Worm (Caenorhabditis elegans) whole organism, late embryonic: ENCODE measurements around the gene col-17.
"Not testable (repeated sequence)": the region's sequence is repeated elsewhere in the genome, so short reads cannot be mapped to it uniquely, and the experiment has no call there.

Experiments used
- C38D4.7 ChIP-seq: fragments of 200-800 bp; sonication (Bioruptor generic); optimal IDR thresholded peaks from 2 replicates; lab custom pipeline; 2018; ENCODE audit warnings: mild to moderate bottlenecking, missing genetic modification characterization, moderate library complexity, missing compliant biosample characterization
- F13H6.1 ChIP-seq: sonication (generic microtip); optimal IDR thresholded peaks from 2 replicates; lab custom pipeline; 2016; ENCODE audit warnings: missing genetic modification characterization, missing compliant biosample characterization
- K02D7.2 ChIP-seq: sonication (generic microtip); optimal IDR thresholded peaks from 2 replicates; lab custom pipeline; 2017; ENCODE audit warnings: mild to moderate bottlenecking, missing genetic modification characterization, missing compliant biosample characterization
- T23F11.4 ChIP-seq: fragments of 200-800 bp; sonication (Bioruptor generic); optimal IDR thresholded peaks from 2 replicates; lab custom pipeline; 2018; ENCODE audit warnings: mild to moderate bottlenecking, missing genetic modification characterization, missing compliant biosample characterization
- Y22D7AL.16 ChIP-seq: sonication (generic microtip); optimal IDR thresholded peaks from 2 replicates; lab custom pipeline; 2016; ENCODE audit warnings: missing genetic modification characterization, missing compliant biosample characterization
- ceh-19 ChIP-seq: fragments of 200-800 bp; sonication (Bioruptor generic); optimal IDR thresholded peaks from 2 replicates; lab custom pipeline; 2018; ENCODE audit warnings: mild to moderate bottlenecking, missing genetic modification characterization, missing compliant biosample characterization
- ceh-2 ChIP-seq: sonication (generic microtip); optimal IDR thresholded peaks from 2 replicates; lab custom pipeline; 2016; ENCODE audit warnings: missing genotype, missing genetic modification characterization, missing compliant biosample characterization
- ceh-31 ChIP-seq: sonication (generic microtip); optimal IDR thresholded peaks from 2 replicates; lab custom pipeline; 2016; ENCODE audit warnings: missing genetic modification characterization, missing compliant biosample characterization
- ceh-45 ChIP-seq: fragments of 200-800 bp; sonication (Bioruptor generic); IDR thresholded peaks from 2 replicates; pipeline ENCODE4 v1.3.6; 2022; ENCODE audit warnings: missing genetic modification reagents, missing genetic modification characterization, missing compliant biosample characterization
- ceh-48 ChIP-seq: sonication (generic microtip); optimal IDR thresholded peaks from 2 replicates; lab custom pipeline; 2016; ENCODE audit warnings: missing genetic modification characterization, inconsistent platforms, missing compliant biosample characterization
- ceh-6 ChIP-seq: fragments of 200-800 bp; sonication (Bioruptor generic); optimal IDR thresholded peaks from 2 replicates; lab custom pipeline; 2018; ENCODE audit warnings: mild to moderate bottlenecking, missing genetic modification characterization, missing compliant biosample characterization
- elt-4 ChIP-seq: sonication (generic microtip); optimal IDR thresholded peaks from 2 replicates; lab custom pipeline; 2016; ENCODE audit warnings: missing genetic modification characterization, missing compliant biosample characterization
- ets-4 ChIP-seq: sonication (generic microtip); optimal IDR thresholded peaks from 2 replicates; lab custom pipeline; 2016; ENCODE audit warnings: missing genetic modification characterization, missing compliant biosample characterization
- hlh-13 ChIP-seq: fragments of 200-800 bp; sonication (Bioruptor generic); optimal IDR thresholded peaks from 2 replicates; lab custom pipeline; 2018; ENCODE audit warnings: mild to moderate bottlenecking, missing genetic modification characterization, missing compliant biosample characterization
- hlh-15 ChIP-seq: sonication (generic microtip); optimal IDR thresholded peaks from 2 replicates; lab custom pipeline; 2016; ENCODE audit warnings: missing genetic modification characterization, missing compliant biosample characterization
- hlh-6 ChIP-seq: sonication (generic microtip); optimal IDR thresholded peaks from 2 replicates; lab custom pipeline; 2016; ENCODE audit warnings: missing genotype, missing genetic modification characterization, missing compliant biosample characterization
- lin-11 ChIP-seq: fragments of 200-800 bp; sonication (Bioruptor generic); optimal IDR thresholded peaks from 2 replicates; lab custom pipeline; 2018; ENCODE audit warnings: mild to moderate bottlenecking, missing genetic modification characterization, missing compliant biosample characterization
- madf-2 ChIP-seq: sonication (generic microtip); optimal IDR thresholded peaks from 2 replicates; lab custom pipeline; 2017; ENCODE audit warnings: missing genetic modification characterization, missing compliant biosample characterization
- mec-3 ChIP-seq: sonication (generic microtip); optimal IDR thresholded peaks from 2 replicates; lab custom pipeline; 2016; ENCODE audit warnings: borderline replicate concordance, missing genetic modification characterization, missing compliant biosample characterization
- nfya-1 ChIP-seq: sonication (generic microtip); optimal IDR thresholded peaks from 2 replicates; lab custom pipeline; 2017; ENCODE audit warnings: missing genetic modification characterization, mild to moderate bottlenecking, missing compliant biosample characterization, antibody characterized with exemption, moderate library complexity
- nhr-232 ChIP-seq: sonication (generic microtip); optimal IDR thresholded peaks from 2 replicates; lab custom pipeline; 2016; ENCODE audit warnings: missing genetic modification characterization, missing compliant biosample characterization
- pag-3 ChIP-seq: sonication (generic microtip); optimal IDR thresholded peaks from 2 replicates; lab custom pipeline; 2016; ENCODE audit warnings: missing compliant biosample characterization, missing genetic modification characterization, borderline replicate concordance
- pqm-1 ChIP-seq: sonication (generic microtip); optimal IDR thresholded peaks from 2 replicates; lab custom pipeline; 2016; ENCODE audit warnings: missing genetic modification characterization, missing compliant biosample characterization
- pros-1 ChIP-seq: fragments of 150-350 bp; optimal IDR thresholded peaks from 2 replicates; lab custom pipeline; 2014; ENCODE audit warnings: missing biosample characterization, missing genetic modification reagents, missing genetic modification characterization
- rnt-1 ChIP-seq: sonication (generic microtip); optimal IDR thresholded peaks from 2 replicates; lab custom pipeline; 2016; ENCODE audit warnings: missing genetic modification characterization, missing compliant biosample characterization
- syd-9 ChIP-seq: sonication (generic microtip); optimal IDR thresholded peaks from 2 replicates; lab custom pipeline; 2016; ENCODE audit warnings: mild to moderate bottlenecking, missing genetic modification characterization, moderate library complexity, missing compliant biosample characterization
- tbx-7 ChIP-seq: sonication (generic microtip); optimal IDR thresholded peaks from 2 replicates; lab custom pipeline; 2016; ENCODE audit warnings: missing genotype, missing genetic modification characterization, missing compliant biosample characterization
- ttx-3 ChIP-seq: sonication (generic microtip); optimal IDR thresholded peaks from 2 replicates; lab custom pipeline; 2016; ENCODE audit warnings: missing genetic modification reagents, missing genetic modification characterization, missing compliant biosample characterization
- unc-3 ChIP-seq, 2 experiments: fragments of 200-800 bp in 1 of 2; sonication (Bioruptor generic) in 1 of 2; sonication (generic microtip) in 1 of 2; conservative IDR thresholded peaks in 1 of 2; optimal IDR thresholded peaks in 1 of 2; 2 replicates each; pipeline versions ENCODE4 v1.3.6 to Lab custom; 2016 to 2022; ENCODE audit warnings: missing compliant biosample characterization in 2 of 2, missing genetic modification characterization in 2 of 2, missing genetic modification reagents in 1 of 2
- unc-42 ChIP-seq: sonication (generic microtip); optimal IDR thresholded peaks from 2 replicates; lab custom pipeline; 2016; ENCODE audit warnings: missing genotype, missing genetic modification characterization, missing compliant biosample characterization
- unc-55 ChIP-seq: sonication (generic microtip); optimal IDR thresholded peaks from 2 replicates; lab custom pipeline; 2017; ENCODE audit warnings: missing biosample characterization, missing genetic modification reagents, missing genetic modification characterization
- ztf-16 ChIP-seq: sonication (generic microtip); optimal IDR thresholded peaks from 2 replicates; lab custom pipeline; 2017; ENCODE audit warnings: missing genetic modification characterization, missing compliant biosample characterization

Gene col-17

DNA sequence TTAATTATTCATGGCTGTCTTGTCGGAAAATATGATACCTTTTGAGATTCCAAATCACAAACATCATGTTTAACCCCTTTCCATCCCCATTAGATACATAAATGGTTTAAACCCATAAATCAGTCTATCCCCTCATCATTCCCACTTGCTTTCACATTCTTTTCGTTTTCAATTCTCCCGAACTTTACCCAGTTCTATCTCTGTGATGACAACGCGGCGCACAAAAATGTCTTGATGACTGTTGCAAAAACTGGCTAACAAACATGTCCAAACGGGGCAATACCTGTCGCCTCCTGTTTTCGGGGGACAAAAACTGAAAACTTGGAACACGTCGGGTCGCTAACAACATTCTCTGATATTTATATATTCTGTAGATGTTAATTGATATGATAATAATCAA, 1.3 kb downstream of the col-17 start:
- TF ChIP-seq lin-11 (tag; lab: Kevin White, UChicago) (no peak), unc-3 (GFP tag; conservative IDR thresholded peaks at IDR 0.05; lab: Robert Waterston, UW) (no peak), unc-3 (tag; optimal IDR thresholded peaks at IDR 0.05; lab: Kevin White, UChicago) (no peak)

DNA sequence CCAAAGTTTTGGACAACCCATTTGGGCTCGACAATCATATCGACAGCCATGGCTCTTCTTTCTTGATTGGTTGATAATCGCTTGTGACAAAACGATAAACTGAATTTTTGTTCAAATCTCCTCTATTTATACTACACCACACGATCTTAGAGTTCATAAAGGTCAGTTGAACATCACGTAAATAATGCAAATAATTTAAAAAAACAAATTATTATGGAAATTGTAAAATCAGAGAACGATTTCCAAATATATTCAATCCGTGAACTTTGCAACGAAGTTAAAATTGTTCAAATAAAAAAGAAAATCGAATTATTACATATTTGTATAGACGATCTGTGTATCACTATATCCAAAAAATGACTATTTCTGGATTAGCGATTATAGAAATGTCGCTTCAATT, 4.0 kb downstream of the col-17 start, which contains the start of the genes mpst-4 and F11G11.14:
mpst-4 (minus strand) TSS at position 101 of the 400 bp plus-strand sequence.
F11G11.14 (plus strand) TSS at position 325 of the 400 bp plus-strand sequence.
- no peak for TF ChIP-seq elt-4 (tag; lab: Kevin White, UChicago)
- TF ChIP-seq unc-42 (tag; lab: Kevin White, UChicago), result no peak
- no peak for TF ChIP-seq nhr-232
- TF ChIP-seq Y22D7AL.16 (tag; lab: Kevin White, UChicago), result no peak
- no peak for TF ChIP-seq unc-55
- TF ChIP-seq syd-9 (tag; lab: Kevin White, UChicago), result no peak
- no peak for TF ChIP-seq hlh-15
- no peak for TF ChIP-seq pros-1 (tag; lab: Kevin White, UChicago)
- no peak for TF ChIP-seq ceh-48 (tag; lab: Kevin White, UChicago)
- TF ChIP-seq hlh-13, result no peak
- no peak for TF ChIP-seq ceh-2 (tag; lab: Kevin White, UChicago)
- TF ChIP-seq ceh-6 (GFP tag; lab: Kevin White, UChicago), result no peak
- TF ChIP-seq tbx-7 (tag; lab: Kevin White, UChicago), result no peak
- TF ChIP-seq, all 69 proteins: peak for 0

DNA sequence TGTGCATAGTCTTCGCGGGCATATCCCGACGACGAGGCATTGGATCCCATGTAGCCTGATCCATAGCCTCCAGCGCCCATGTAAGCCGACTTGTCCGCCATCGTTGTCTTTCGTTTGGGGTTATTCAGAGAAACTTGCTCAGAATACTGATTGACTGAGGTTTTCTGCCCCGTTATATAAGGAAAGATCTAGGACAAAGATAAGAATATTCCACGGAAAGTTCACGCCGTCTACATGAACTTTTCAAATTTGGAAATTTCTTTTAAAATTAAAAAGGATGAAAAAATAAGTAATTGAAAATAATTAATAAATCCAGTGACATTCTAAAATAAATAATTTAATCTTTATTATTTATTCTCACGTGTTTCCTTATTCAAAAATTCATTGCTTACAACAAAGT, 7.1 kb downstream of the col-17 start, which contains the start of the genes nspd-5 and F11G11.4:
nspd-5 (minus strand) TSS at position 101 of the 400 bp plus-strand sequence.
F11G11.4 (plus strand) TSS at position 335 of the 400 bp plus-strand sequence.
- not testable (repeated sequence) for TF ChIP-seq elt-4 (tag; lab: Kevin White, UChicago); ceh-19 (GFP tag; lab: Kevin White, UChicago); pqm-1
- TF ChIP-seq, all 69 proteins: peak for 0; not testable (repeated sequence) for 69

DNA sequence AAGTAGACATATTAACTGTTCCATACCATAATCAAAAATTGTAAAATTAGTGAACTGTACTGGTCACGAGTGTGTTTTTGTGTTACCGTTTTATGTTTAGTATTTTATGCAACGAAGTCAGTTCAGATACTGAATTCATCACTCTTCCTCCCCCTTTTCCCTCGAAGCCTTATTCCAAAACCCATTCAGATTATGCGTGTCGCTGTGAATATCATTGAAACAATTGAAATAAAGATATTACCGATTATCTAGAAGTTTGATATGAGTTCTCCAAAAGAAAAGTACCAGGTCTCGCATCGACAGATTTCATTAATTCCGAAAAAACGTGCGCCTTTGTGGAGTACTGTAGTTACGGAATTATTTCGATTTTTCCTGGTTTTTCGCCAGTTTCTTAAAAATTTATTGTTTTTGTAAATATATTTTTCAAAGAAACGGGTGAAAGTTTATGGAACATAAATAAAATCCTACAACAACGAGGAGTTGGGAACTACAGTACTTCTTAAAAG, 8.4 kb downstream of the col-17 start:
- TF ChIP-seq ceh-45 (GFP tag; lab: Robert Waterston, UW) (no peak), rnt-1 (tag; lab: Kevin White, UChicago) (no peak), madf-2 (tag; lab: Kevin White, UChicago) (no peak), lin-11 (tag; lab: Kevin White, UChicago) (no peak), T23F11.4 (GFP tag; lab: Kevin White, UChicago) (no peak), nfya-1 (tag; lab: Kevin White, UChicago) (no peak)

DNA sequence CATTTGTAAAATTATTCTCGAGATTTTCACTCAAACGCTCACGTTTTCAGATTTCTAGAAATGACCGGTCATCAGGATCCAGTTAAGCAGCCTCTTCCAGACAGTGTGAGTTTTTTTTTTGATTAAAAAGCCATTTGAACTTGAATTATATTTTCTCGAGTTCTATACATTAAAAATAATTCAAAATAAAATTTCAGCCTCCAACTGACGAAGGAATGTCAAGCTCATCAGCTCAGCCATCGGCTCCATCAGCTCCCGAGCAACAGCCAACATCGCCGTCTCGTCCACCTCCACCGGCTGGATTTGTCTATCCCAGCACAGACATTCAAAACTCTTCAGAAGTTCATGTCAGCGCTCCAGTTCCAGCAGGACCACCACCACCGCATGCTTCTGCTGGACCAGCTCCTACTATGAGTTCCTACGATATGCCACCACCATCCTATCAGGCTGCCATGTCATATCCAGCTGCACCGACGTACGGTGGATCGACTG, 9.5 kb downstream of the col-17 start, which contains the start of gene F11G11.5:
F11G11.5 (plus strand) TSS at position 51 of the 492 bp plus-strand sequence.
- TF ChIP-seq pag-3 (tag; lab: Kevin White, UChicago), result no peak
- TF ChIP-seq K02D7.2 (tag; lab: Kevin White, UChicago), result no peak
- TF ChIP-seq ets-4 (tag; lab: Kevin White, UChicago), result no peak
- no peak for TF ChIP-seq ceh-31 (tag; lab: Kevin White, UChicago)
- TF ChIP-seq mec-3, result no peak
- TF ChIP-seq syd-9 (tag; lab: Kevin White, UChicago), result no peak
- no peak for TF ChIP-seq ceh-6 (GFP tag; lab: Kevin White, UChicago)
- TF ChIP-seq F13H6.1 (tag; lab: Kevin White, UChicago), result no peak
- TF ChIP-seq ceh-19 (GFP tag; lab: Kevin White, UChicago), result no peak
- TF ChIP-seq C38D4.7 (GFP tag; lab: Kevin White, UChicago), result no peak
- TF ChIP-seq ttx-3 (tag; lab: Kevin White, UChicago), result no peak
- no peak for TF ChIP-seq ztf-16 (tag; lab: Kevin White, UChicago)
- no peak for TF ChIP-seq hlh-6 (tag; lab: Kevin White, UChicago)
- TF ChIP-seq pros-1 (tag; lab: Kevin White, UChicago), result no peak
